Fruit fly (Drosophila melanogaster): Measurements from ENCODE around the gene NP15.6.

NP15.6 gene

dm6 chr3R:18980863-18981536 is 46.2 kb upstream of the NP15.6 start, which contains the start of the genes dnk and Smu1 (continued):
- TF ChIP-seq onecut (GFP tag; IDR thresholded peaks at IDR 0.05), result peak; percentile 13; the same call in 1 of the 2 replicates
- peak; percentile 18; the same call in 1 of the 3 replicates for TF ChIP-seq Opbp (GFP tag; IDR thresholded peaks at IDR 0.05; ENCODE audit: partially characterized antibody)
- TF ChIP-seq Elba2 (GFP tag; optimal IDR thresholded peaks at IDR 0.05), result no peak
- no peak for TF ChIP-seq wek (GFP tag; optimal IDR thresholded peaks at IDR 0.05)
- TF ChIP-seq CG14965 (GFP tag; optimal IDR thresholded peaks at IDR 0.05; ENCODE audit: borderline replicate concordance), result no peak
- no peak for TF ChIP-seq Ets65A (GFP tag)
- no peak for TF ChIP-seq CG10462 (GFP tag; optimal IDR thresholded peaks at IDR 0.05)
- no peak for TF ChIP-seq CG10979 (tag; optimal IDR thresholded peaks at IDR 0.05)
- peak; percentile 57 for TF ChIP-seq amos (GFP tag; IDR thresholded peaks at IDR 0.05; ENCODE audit: partially characterized antibody)
- TF ChIP-seq zf30C (GFP tag; optimal IDR thresholded peaks at IDR 0.05), result no peak
- TF ChIP-seq CG7357 (GFP tag; IDR thresholded peaks at IDR 0.05), result no peak
- no peak for TF ChIP-seq trh (GFP tag; optimal IDR thresholded peaks at IDR 0.05)
- no peak for TF ChIP-seq CG4282 (GFP tag; optimal IDR thresholded peaks at IDR 0.05)
- TF ChIP-seq vnd (GFP tag; IDR thresholded peaks at IDR 0.05; ENCODE audit: partially characterized antibody), result no peak
- no peak for TF ChIP-seq CG5953 (GFP tag; IDR thresholded peaks at IDR 0.05)
- TF ChIP-seq CG31365 (tag; optimal IDR thresholded peaks at IDR 0.05), result no peak
- TF ChIP-seq phol (tag; optimal IDR thresholded peaks at IDR 0.05), result peak; percentile 78
- no peak for TF ChIP-seq dmrt99B (tag; optimal IDR thresholded peaks at IDR 0.05)
- no peak for TF ChIP-seq zen2 (GFP tag; IDR thresholded peaks at IDR 0.05; ENCODE audit: partially characterized antibody)
- peak; percentile 54 for TF ChIP-seq BEAF-32 (GFP tag; optimal IDR thresholded peaks at IDR 0.05)
- TF ChIP-seq Hr51 (GFP tag; optimal IDR thresholded peaks at IDR 0.05), result no peak
- no peak for TF ChIP-seq Dip3 (GFP tag; optimal IDR thresholded peaks at IDR 0.05)
- peak; percentile 56 for TF ChIP-seq CG13287 (GFP tag; IDR thresholded peaks at IDR 0.05; ENCODE audit: partially characterized antibody)
- peak; percentile 71 for TF ChIP-seq cg (GFP tag; optimal IDR thresholded peaks at IDR 0.05)
- peak; percentile 51 for TF ChIP-seq CG12659 (GFP tag; optimal IDR thresholded peaks at IDR 0.05)
- TF ChIP-seq Dp (GFP tag; optimal IDR thresholded peaks at IDR 0.05), result peak; percentile 43
- TF ChIP-seq Xrp1 (GFP tag; IDR thresholded peaks at IDR 0.05), result no peak
- TF ChIP-seq Oli (tag; optimal IDR thresholded peaks at IDR 0.05), result no peak
- TF ChIP-seq pros (GFP tag; optimal IDR thresholded peaks at IDR 0.05), result no peak
- no peak for TF ChIP-seq bsh (GFP tag; optimal IDR thresholded peaks at IDR 0.05)
- no peak for TF ChIP-seq CG32772 (GFP tag; IDR thresholded peaks at IDR 0.05)
- no peak for TF ChIP-seq row (GFP tag; IDR thresholded peaks at IDR 0.05)
- TF ChIP-seq mirr (GFP tag; optimal IDR thresholded peaks at IDR 0.05), result no peak
- TF ChIP-seq gcm (GFP tag; optimal IDR thresholded peaks at IDR 0.05), result no peak
- no peak for TF ChIP-seq Nf-YA (GFP tag; IDR thresholded peaks at IDR 0.05)
- TF ChIP-seq bbx (GFP tag; IDR thresholded peaks at IDR 0.05; ENCODE audit: partially characterized antibody), result peak; percentile 12; the same call in 1 of the 2 replicates
- TF ChIP-seq CG34224 (GFP tag; IDR thresholded peaks at IDR 0.05; ENCODE audit: partially characterized antibody), result no peak; the same call in 2 of the 3 replicates
- peak; percentile 14 for TF ChIP-seq zen (tag; optimal IDR thresholded peaks at IDR 0.05)
- TF ChIP-seq da (GFP tag; optimal IDR thresholded peaks at IDR 0.05), result no peak
- no peak for TF ChIP-seq Deaf1 (tag; optimal IDR thresholded peaks at IDR 0.05)
- TF ChIP-seq Vsx1 (GFP tag; optimal IDR thresholded peaks at IDR 0.05), result peak; percentile 20
- no peak for TF ChIP-seq fru (optimal IDR thresholded peaks at IDR 0.05)
- no peak for TF ChIP-seq disco-r (GFP tag; optimal IDR thresholded peaks at IDR 0.05)
- no peak for TF ChIP-seq toy (GFP tag; IDR thresholded peaks at IDR 0.05)
- no peak for TF ChIP-seq CG10543 (GFP tag; optimal IDR thresholded peaks at IDR 0.05)
- TF ChIP-seq HHEX (GFP tag; optimal IDR thresholded peaks at IDR 0.05), result no peak
- TF ChIP-seq emc (GFP tag; optimal IDR thresholded peaks at IDR 0.05), result no peak
- peak; percentile 37 for TF ChIP-seq CG14710 (tag; optimal IDR thresholded peaks at IDR 0.05)

All from whole organism, embryonic.